Worm (Caenorhabditis elegans) whole organism, late embryonic: ENCODE results near the gene ska-3.
A peak's percentile ranks its signal among the peaks of the same experiment; 100 is the strongest.

Experiments used
- ceh-34 ChIP-seq: sonication (generic microtip); optimal IDR thresholded peaks from 2 replicates; lab custom pipeline; 2016; ENCODE audit warnings: mild to moderate bottlenecking, missing genetic modification characterization, missing compliant biosample characterization
- ceh-45 ChIP-seq: fragments of 200-800 bp; sonication (Bioruptor generic); IDR thresholded peaks from 2 replicates; pipeline ENCODE4 v1.3.6; 2022; ENCODE audit warnings: missing genetic modification reagents, missing genetic modification characterization, missing compliant biosample characterization
- fkh-6 ChIP-seq: sonication (generic microtip); optimal IDR thresholded peaks from 2 replicates; lab custom pipeline; 2016; ENCODE audit warnings: missing genetic modification characterization, missing compliant biosample characterization
- hlh-13 ChIP-seq: fragments of 200-800 bp; sonication (Bioruptor generic); optimal IDR thresholded peaks from 2 replicates; lab custom pipeline; 2018; ENCODE audit warnings: mild to moderate bottlenecking, missing genetic modification characterization, missing compliant biosample characterization
- hlh-6 ChIP-seq: sonication (generic microtip); optimal IDR thresholded peaks from 2 replicates; lab custom pipeline; 2016; ENCODE audit warnings: missing genotype, missing genetic modification characterization, missing compliant biosample characterization
- pag-3 ChIP-seq: sonication (generic microtip); optimal IDR thresholded peaks from 2 replicates; lab custom pipeline; 2016; ENCODE audit warnings: missing compliant biosample characterization, missing genetic modification characterization, borderline replicate concordance
- sox-2 ChIP-seq: fragments of 200-800 bp; sonication (Bioruptor generic); IDR thresholded peaks from 2 replicates; pipeline ENCODE4 v1.3.6; 2022; ENCODE audit warnings: missing genetic modification reagents, missing genetic modification characterization, missing compliant biosample characterization
- tbx-2 ChIP-seq: sonication (generic microtip); optimal IDR thresholded peaks from 2 replicates; lab custom pipeline; 2016; ENCODE audit warnings: missing genetic modification characterization, missing compliant biosample characterization
- unc-42 ChIP-seq: sonication (generic microtip); optimal IDR thresholded peaks from 2 replicates; lab custom pipeline; 2016; ENCODE audit warnings: missing genotype, missing genetic modification characterization, missing compliant biosample characterization
- unc-55 ChIP-seq: sonication (generic microtip); optimal IDR thresholded peaks from 2 replicates; lab custom pipeline; 2017; ENCODE audit warnings: missing biosample characterization, missing genetic modification reagents, missing genetic modification characterization

ce11 chrIII:5688246-5688645 lies 9.4 kb upstream of the ska-3 start:
- no peak for TF ChIP-seq unc-55
- TF ChIP-seq fkh-6 = no peak
- no peak for TF ChIP-seq sox-2 (GFP tag; lab: Robert Waterston, UW)
- TF ChIP-seq ceh-45 (GFP tag; lab: Robert Waterston, UW) = no peak
- peak; percentile 50 for TF ChIP-seq tbx-2 (tag; lab: Kevin White, UChicago)
- no peak for TF ChIP-seq pag-3 (tag; lab: Kevin White, UChicago)
- TF ChIP-seq hlh-6 (tag; lab: Kevin White, UChicago) = no peak
- peak; percentile 29 for TF ChIP-seq ceh-34
- TF ChIP-seq hlh-13 = no peak
- no peak for TF ChIP-seq unc-42 (tag; lab: Kevin White, UChicago)
